Worm (Caenorhabditis elegans): ENCODE data around the gene adr-2.
A peak's percentile ranks its signal among the peaks of the same experiment; 100 is the strongest.

adr-2 gene

ce11 chrIII:7188300-7189052, 44.2 kb downstream of the adr-2 start, which contains the start of the genes F37C12.21 and F37C12.10 (continued):
- no peak for TF ChIP-seq unc-130 (GFP tag; optimal IDR thresholded peaks at IDR 0.05)
- TF ChIP-seq D1046.2 (GFP tag; IDR thresholded peaks at IDR 0.05): no peak
- TF ChIP-seq ZK337.2 (GFP tag; IDR thresholded peaks at IDR 0.05): no peak
- no peak for TF ChIP-seq lin-29 (GFP tag; IDR thresholded peaks at IDR 0.05)
- TF ChIP-seq F10B5.3 (tag; optimal IDR thresholded peaks at IDR 0.05): no peak
- no peak for TF ChIP-seq egl-43 (GFP tag; IDR thresholded peaks at IDR 0.05)

- no peak for TF ChIP-seq spr-1 (tag; optimal IDR thresholded peaks at IDR 0.05)
- no peak for TF ChIP-seq nhr-111 (GFP tag; optimal IDR thresholded peaks at IDR 0.05)
- no peak for TF ChIP-seq lin-39 (tag; optimal IDR thresholded peaks at IDR 0.05)
- TF ChIP-seq ZK546.5 (tag; optimal IDR thresholded peaks at IDR 0.05): no peak
- TF ChIP-seq mep-1 (tag; optimal IDR thresholded peaks at IDR 0.05): no peak
- TF ChIP-seq dmd-9 (GFP tag; IDR thresholded peaks at IDR 0.05): no peak
- TF ChIP-seq lin-13 (GFP tag; optimal IDR thresholded peaks at IDR 0.05): no peak
- no peak for TF ChIP-seq snpc-4 (tag; optimal IDR thresholded peaks at IDR 0.05)
- no peak for TF ChIP-seq nhr-76 (tag; optimal IDR thresholded peaks at IDR 0.05)
- no peak for TF ChIP-seq hlh-30 (tag; optimal IDR thresholded peaks at IDR 0.05; ENCODE audit: insufficient read depth)
- no peak for TF ChIP-seq ceh-20 (GFP tag; IDR thresholded peaks at IDR 0.05)
- no peak for TF ChIP-seq snpc-1.2 (GFP tag; IDR thresholded peaks at IDR 0.05)
- TF ChIP-seq sdz-12 (GFP tag; optimal IDR thresholded peaks at IDR 0.05): no peak
- TF ChIP-seq attf-4 (tag; optimal IDR thresholded peaks at IDR 0.05): no peak
- no peak for TF ChIP-seq T20F7.1 (GFP tag; optimal IDR thresholded peaks at IDR 0.05)
- TF ChIP-seq unc-130 (GFP tag; optimal IDR thresholded peaks at IDR 0.05): no peak
- TF ChIP-seq aly-2 (tag; optimal IDR thresholded peaks at IDR 0.05): no peak
- no peak for TF ChIP-seq ztf-7 (tag; optimal IDR thresholded peaks at IDR 0.05)
- no peak for TF ChIP-seq D1046.2 (GFP tag; IDR thresholded peaks at IDR 0.05)
- no peak for TF ChIP-seq egl-27 (tag; optimal IDR thresholded peaks at IDR 0.05)
Measured at ce11 chrIII:7185473-7185872, 47.2 kb downstream of the adr-2 start, which contains the start of gene F37C12.14. TSS of gene F37C12.14 (minus strand) at chrIII:7185573.

ce11 chrIII:7184022-7184421, 48.7 kb downstream of the adr-2 start, which contains the start of gene yju-2:
TSS of gene yju-2 (plus strand) at chrIII:7184336.
- peak in 1 of 2 experiments; percentile 47 for TF ChIP-seq hif-1 (tag; optimal IDR thresholded peaks at IDR 0.05)
- no peak for TF ChIP-seq nhr-42 (GFP tag; IDR thresholded peaks at IDR 0.05)
- TF ChIP-seq daf-16 (GFP tag; optimal IDR thresholded peaks at IDR 0.05): no peak
- peak; percentile 66 for TF ChIP-seq daf-16 (tag; optimal IDR thresholded peaks at IDR 0.05)
- TF ChIP-seq lir-3 (tag; optimal IDR thresholded peaks at IDR 0.05): no peak
- no peak for TF ChIP-seq ztf-11 (tag; optimal IDR thresholded peaks at IDR 0.05)
- TF ChIP-seq F44E2.7 (GFP tag; IDR thresholded peaks at IDR 0.05): no peak
- TF ChIP-seq set-16 (GFP tag; IDR thresholded peaks at IDR 0.05): no peak
- TF ChIP-seq spr-3 (GFP tag; optimal IDR thresholded peaks at IDR 0.05): no peak
- TF ChIP-seq zip-11 (GFP tag; IDR thresholded peaks at IDR 0.05): no peak
- no peak for TF ChIP-seq hlh-11 (tag; optimal IDR thresholded peaks at IDR 0.05)
- TF ChIP-seq nhr-102 (tag; optimal IDR thresholded peaks at IDR 0.05): no peak
- peak; percentile 78 for TF ChIP-seq mep-1 (tag; optimal IDR thresholded peaks at IDR 0.05)
- no peak for TF ChIP-seq pqm-1 (tag; optimal IDR thresholded peaks at IDR 0.05)
- TF ChIP-seq nhr-111 (GFP tag; optimal IDR thresholded peaks at IDR 0.05): no peak
- no peak for TF ChIP-seq mdt-29 (GFP tag; IDR thresholded peaks at IDR 0.05)
- no peak for TF ChIP-seq gei-8 (GFP tag; optimal IDR thresholded peaks at IDR 0.05)
- TF ChIP-seq ceh-28 (tag; optimal IDR thresholded peaks at IDR 0.05): no peak
- no peak for TF ChIP-seq lin-29 (GFP tag; IDR thresholded peaks at IDR 0.05)
- TF ChIP-seq Y105C5A.15 (GFP tag; IDR thresholded peaks at IDR 0.05): no peak
- peak in 1 of 2 experiments; percentile 86 for TF ChIP-seq lsy-2 (tag; optimal IDR thresholded peaks at IDR 0.05)
- TF ChIP-seq zag-1 (tag; optimal IDR thresholded peaks at IDR 0.05): no peak
- no peak for TF ChIP-seq aly-2 (tag; optimal IDR thresholded peaks at IDR 0.05)
- TF ChIP-seq fkh-10 (GFP tag; optimal IDR thresholded peaks at IDR 0.05): peak; percentile 2
- no peak for TF ChIP-seq duxl-1 (tag; optimal IDR thresholded peaks at IDR 0.05; ENCODE audit: poor library complexity)
- TF ChIP-seq madf-5 (GFP tag; IDR thresholded peaks at IDR 0.05): no peak
- no peak for TF ChIP-seq mdl-1 (tag; optimal IDR thresholded peaks at IDR 0.05)
- no peak for TF ChIP-seq tra-1 (GFP tag; IDR thresholded peaks at IDR 0.05)

All from whole organism, L4 larva.